Worm (Caenorhabditis elegans) whole organism, L4 larva: ENCODE data around the gene aakg-1.

Experiments used
- F10B5.3 ChIP-seq: sonication (generic microtip); optimal IDR thresholded peaks from 2 replicates; lab custom pipeline; 2016; ENCODE audit warnings: mild to moderate bottlenecking, missing genetic modification characterization, missing compliant biosample characterization
- T20F7.1 ChIP-seq: fragments of 200-800 bp; sonication (Bioruptor generic); optimal IDR thresholded peaks from 2 replicates; lab custom pipeline; 2018; ENCODE audit warnings: mild to moderate bottlenecking, missing genetic modification characterization, missing compliant biosample characterization
- Y105C5A.15 ChIP-seq: fragments of 200-800 bp; sonication (Bioruptor generic); IDR thresholded peaks from 2 replicates; pipeline ENCODE4 v1.3.6; 2022; ENCODE audit warnings: missing genetic modification characterization, missing compliant biosample characterization
- Y48G9A.11 ChIP-seq: fragments of 200-800 bp; sonication (Bioruptor generic); IDR thresholded peaks from 2 replicates; pipeline ENCODE4 v1.3.6; 2022; ENCODE audit warnings: missing genetic modification reagents, missing genetic modification characterization, missing compliant biosample characterization
- ZK546.5 ChIP-seq, 2 experiments: sonication (generic microtip); optimal IDR thresholded peaks; 2 replicates each; lab custom pipeline; 2017; ENCODE audit warnings: missing biosample characterization in 2 of 2, missing genetic modification characterization in 2 of 2
- aha-1 ChIP-seq: fragments of 150-350 bp; peaks from one replicate; lab custom pipeline; 2014; ENCODE audit warnings: missing biosample characterization, missing genetic modification characterization
- arid-1 ChIP-seq: fragments of 200-800 bp; sonication (Bioruptor generic); conservative IDR thresholded peaks from 2 replicates; pipeline ENCODE4 v1.3.6; 2022; ENCODE audit warnings: missing genetic modification reagents, missing genetic modification characterization, missing compliant biosample characterization
- ceh-20 ChIP-seq: fragments of 200-800 bp; sonication (Bioruptor generic); IDR thresholded peaks from 2 replicates; pipeline ENCODE4 v1.3.6; 2022; ENCODE audit warnings: missing genetic modification reagents, missing genetic modification characterization, missing compliant biosample characterization
- ceh-28 ChIP-seq: fragments of 150-350 bp; optimal IDR thresholded peaks from 2 replicates; lab custom pipeline; 2014; ENCODE audit warnings: missing biosample characterization, missing genetic modification reagents, missing genetic modification characterization
- ceh-44 ChIP-seq: fragments of 200-800 bp; sonication (Bioruptor generic); IDR thresholded peaks from 2 replicates; pipeline ENCODE4 v1.3.6; 2022; ENCODE audit warnings: missing genetic modification reagents, missing genetic modification characterization, missing compliant biosample characterization
- ceh-62 ChIP-seq: sonication (generic microtip); optimal IDR thresholded peaks from 2 replicates; lab custom pipeline; 2017; ENCODE audit warnings: missing biosample characterization, missing genetic modification characterization
- ceh-82 ChIP-seq: sonication (generic microtip); optimal IDR thresholded peaks from 2 replicates; lab custom pipeline; 2017; ENCODE audit warnings: missing biosample characterization, missing genetic modification characterization
- ctbp-1 ChIP-seq: fragments of 200-800 bp; sonication (Bioruptor generic); IDR thresholded peaks from 2 replicates; pipeline ENCODE4 v1.3.6; 2022; ENCODE audit warnings: missing genetic modification reagents, missing genetic modification characterization, missing compliant biosample characterization
- daf-16 ChIP-seq, 3 experiments: sonication (generic microtip); optimal IDR thresholded peaks; 2 replicates each; lab custom pipeline; 2016 to 2017; ENCODE audit warnings: missing genetic modification characterization in 3 of 3, missing genetic modification reagents in 3 of 3, mild to moderate bottlenecking in 2 of 3, missing compliant biosample characterization in 2 of 3, missing biosample characterization in 1 of 3, moderate library complexity in 1 of 3
- dmd-6 ChIP-seq: fragments of 200-800 bp; sonication (Bioruptor generic); IDR thresholded peaks from 2 replicates; pipeline ENCODE4 v1.3.6; 2022; ENCODE audit warnings: missing genetic modification reagents, missing genetic modification characterization, missing compliant biosample characterization
- dve-1 ChIP-seq: sonication (generic microtip); optimal IDR thresholded peaks from 2 replicates; lab custom pipeline; 2017; ENCODE audit warnings: antibody characterized with exemption, mild to moderate bottlenecking, missing genetic modification characterization, missing compliant biosample characterization; ENCODE audit not compliant: insufficient read depth
- egl-43 ChIP-seq: fragments of 200-800 bp; sonication (Bioruptor generic); IDR thresholded peaks from 2 replicates; pipeline ENCODE4 v1.3.6; 2022; ENCODE audit warnings: missing genetic modification reagents, missing genetic modification characterization, missing compliant biosample characterization
- hif-1 ChIP-seq, 2 experiments: sonication (generic microtip); optimal IDR thresholded peaks; 2 replicates each; lab custom pipeline; 2016 to 2017; ENCODE audit warnings: missing compliant biosample characterization in 2 of 2, missing genetic modification characterization in 2 of 2, missing genetic modification reagents in 2 of 2, missing genotype in 2 of 2, mild to moderate bottlenecking in 1 of 2
- hlh-11 ChIP-seq: fragments of 200-800 bp; sonication (Bioruptor generic); optimal IDR thresholded peaks from 2 replicates; lab custom pipeline; 2018; ENCODE audit warnings: mild to moderate bottlenecking, missing genetic modification characterization, missing compliant biosample characterization
- hlh-30 ChIP-seq: sonication (generic microtip); optimal IDR thresholded peaks from 2 replicates; lab custom pipeline; 2017; ENCODE audit warnings: antibody characterized with exemption, mild to moderate bottlenecking, missing genetic modification characterization, missing compliant biosample characterization; ENCODE audit not compliant: insufficient read depth
- hmg-1.1 ChIP-seq: fragments of 200-800 bp; sonication (Bioruptor generic); IDR thresholded peaks from 2 replicates; pipeline ENCODE4 v1.3.6; 2022; ENCODE audit warnings: missing genetic modification reagents, missing genetic modification characterization, missing compliant biosample characterization
- lin-1 ChIP-seq: fragments of 200-800 bp; sonication (Bioruptor generic); IDR thresholded peaks from 2 replicates; pipeline ENCODE4 v1.3.6; 2022; ENCODE audit warnings: missing genetic modification reagents, missing genetic modification characterization, missing compliant biosample characterization
- lin-13 ChIP-seq: fragments of 150-350 bp; optimal IDR thresholded peaks from 2 replicates; lab custom pipeline; 2014; ENCODE audit warnings: missing biosample characterization, missing genetic modification reagents, missing genetic modification characterization
- lin-38 ChIP-seq: fragments of 200-800 bp; sonication (Bioruptor generic); IDR thresholded peaks from 2 replicates; pipeline ENCODE4 v1.3.6; 2022; ENCODE audit warnings: missing genetic modification reagents, missing genetic modification characterization, missing compliant biosample characterization
- lin-39 ChIP-seq: fragments of 150-350 bp; optimal IDR thresholded peaks from 2 replicates; lab custom pipeline; 2014; ENCODE audit warnings: missing biosample characterization, missing genetic modification reagents, missing genetic modification characterization
- lir-3 ChIP-seq: sonication (generic microtip); optimal IDR thresholded peaks from 2 replicates; lab custom pipeline; 2016; ENCODE audit warnings: mild to moderate bottlenecking, missing genetic modification characterization, missing compliant biosample characterization
- lsy-2 ChIP-seq, 2 experiments: fragments of 150-350 bp in 1 of 2; sonication (generic microtip) in 1 of 2; optimal IDR thresholded peaks; 2 replicates each; lab custom pipeline; 2014 to 2017; ENCODE audit warnings: missing biosample characterization in 2 of 2, missing genetic modification characterization in 2 of 2
- mdl-1 ChIP-seq, 2 experiments: fragments of 150-350 bp in 1 of 2; sonication (generic microtip) in 1 of 2; optimal IDR thresholded peaks; 2 replicates each; lab custom pipeline; 2014 to 2017; ENCODE audit warnings: missing biosample characterization in 2 of 2, missing genetic modification characterization in 2 of 2
- mdt-29 ChIP-seq: fragments of 200-800 bp; sonication (Bioruptor generic); IDR thresholded peaks from 2 replicates; pipeline ENCODE4 v1.3.6; 2022; ENCODE audit warnings: missing genetic modification reagents, missing genetic modification characterization, missing compliant biosample characterization
- mep-1 ChIP-seq: fragments of 150-350 bp; sonication (generic microtip); optimal IDR thresholded peaks from 3 replicates; lab custom pipeline; 2014; ENCODE audit warnings: missing biosample characterization, missing genetic modification characterization
- mes-2 ChIP-seq: sonication (generic microtip); optimal IDR thresholded peaks from 2 replicates; lab custom pipeline; 2016; ENCODE audit warnings: missing genotype, mild to moderate bottlenecking, missing genetic modification characterization, missing compliant biosample characterization; ENCODE audit not compliant: poor library complexity, severe bottlenecking
- nhr-11 ChIP-seq: fragments of 150-350 bp; optimal IDR thresholded peaks from 2 replicates; lab custom pipeline; 2014; ENCODE audit warnings: missing biosample characterization, missing genetic modification characterization
- nhr-111 ChIP-seq: fragments of 200-800 bp; sonication (Bioruptor generic); optimal IDR thresholded peaks from 2 replicates; lab custom pipeline; 2018; ENCODE audit warnings: mild to moderate bottlenecking, missing genetic modification characterization, missing compliant biosample characterization
- nhr-25 ChIP-seq: sonication (generic microtip); optimal IDR thresholded peaks from 2 replicates; lab custom pipeline; 2017; ENCODE audit warnings: missing genetic modification characterization, mild to moderate bottlenecking, missing compliant biosample characterization, antibody characterized with exemption, moderate library complexity, borderline replicate concordance; ENCODE audit not compliant: insufficient read depth
- nhr-28 ChIP-seq: fragments of 150-350 bp; optimal IDR thresholded peaks from 2 replicates; lab custom pipeline; 2014; ENCODE audit warnings: missing biosample characterization, missing genetic modification characterization
- nhr-41 ChIP-seq: fragments of 200-800 bp; sonication (Bioruptor generic); IDR thresholded peaks from 2 replicates; pipeline ENCODE4 v1.3.6; 2022; ENCODE audit warnings: missing genetic modification reagents, missing genetic modification characterization, missing compliant biosample characterization
- nhr-48 ChIP-seq: sonication (generic microtip); optimal IDR thresholded peaks from 2 replicates; lab custom pipeline; 2016; ENCODE audit warnings: mild to moderate bottlenecking, missing genetic modification characterization, missing compliant biosample characterization
- nhr-76 ChIP-seq: fragments of 150-350 bp; optimal IDR thresholded peaks from 2 replicates; lab custom pipeline; 2014; ENCODE audit warnings: missing biosample characterization, missing genetic modification characterization
- nhr-77 ChIP-seq: fragments of 150-350 bp; optimal IDR thresholded peaks from 2 replicates; lab custom pipeline; 2014; ENCODE audit warnings: missing biosample characterization, missing genetic modification characterization
- php-3 ChIP-seq: fragments of 200-800 bp; sonication (Bioruptor generic); IDR thresholded peaks from 2 replicates; pipeline ENCODE4 v1.3.6; 2022; ENCODE audit warnings: missing genetic modification reagents, missing genetic modification characterization, missing compliant biosample characterization
- rbr-2 ChIP-seq: sonication (generic microtip); optimal IDR thresholded peaks from 2 replicates; lab custom pipeline; 2016; ENCODE audit warnings: missing genotype, missing genetic modification characterization, missing compliant biosample characterization
- saeg-2 ChIP-seq: fragments of 200-800 bp; sonication (Bioruptor generic); IDR thresholded peaks from 2 replicates; pipeline ENCODE4 v1.3.6; 2022; ENCODE audit warnings: missing genetic modification reagents, missing genetic modification characterization, missing compliant biosample characterization
- sdz-12 ChIP-seq: fragments of 200-800 bp; sonication (Bioruptor generic); optimal IDR thresholded peaks from 2 replicates; lab custom pipeline; 2018; ENCODE audit warnings: mild to moderate bottlenecking, missing genetic modification characterization, missing compliant biosample characterization
- set-16 ChIP-seq: fragments of 200-800 bp; sonication (Bioruptor generic); IDR thresholded peaks from 2 replicates; pipeline ENCODE4 v1.3.6; 2022; ENCODE audit warnings: missing genetic modification reagents, missing genetic modification characterization, missing compliant biosample characterization
- snpc-1.2 ChIP-seq: fragments of 200-800 bp; sonication (Bioruptor generic); IDR thresholded peaks from 2 replicates; pipeline ENCODE4 v1.3.6; 2022; ENCODE audit warnings: missing genetic modification reagents, missing genetic modification characterization, missing compliant biosample characterization
- snpc-4 ChIP-seq: fragments of 150-350 bp; optimal IDR thresholded peaks from 2 replicates; lab custom pipeline; 2014; ENCODE audit warnings: missing biosample characterization, missing genetic modification characterization
- spr-3 ChIP-seq: fragments of 200-800 bp; sonication (Bioruptor generic); optimal IDR thresholded peaks from 2 replicates; lab custom pipeline; 2018; ENCODE audit warnings: mild to moderate bottlenecking, missing genetic modification characterization, missing compliant biosample characterization
- zfp-2 ChIP-seq: sonication (generic microtip); optimal IDR thresholded peaks from 2 replicates; lab custom pipeline; 2016; ENCODE audit warnings: mild to moderate bottlenecking, missing genetic modification characterization, missing compliant biosample characterization
- ztf-11 ChIP-seq: fragments of 150-350 bp; optimal IDR thresholded peaks from 2 replicates; lab custom pipeline; 2014; ENCODE audit warnings: missing biosample characterization, missing genetic modification characterization

Gene aakg-1

DNA sequence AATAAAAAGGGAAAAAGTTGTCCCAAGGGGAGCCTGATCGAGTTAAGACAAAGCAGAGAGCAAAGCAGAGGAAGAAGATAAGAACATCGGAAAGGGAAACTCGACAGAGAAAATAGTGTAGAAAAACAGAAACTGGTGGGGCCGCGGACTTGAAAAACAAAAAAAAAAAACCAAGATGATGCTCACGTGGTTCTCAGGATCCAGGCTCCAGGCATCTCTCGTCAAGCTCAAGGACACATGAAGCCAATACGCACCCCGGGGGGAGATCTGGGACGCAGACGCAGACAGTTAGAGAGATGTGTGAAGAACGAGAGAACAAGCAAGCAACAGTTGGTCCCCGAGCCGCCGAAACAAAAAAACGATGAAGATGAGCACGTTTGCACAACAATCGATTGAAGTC lies 19.1 kb downstream of the aakg-1 start (continued):
- no peak for TF ChIP-seq sdz-12 (GFP tag; lab: Kevin White, UChicago)
- TF ChIP-seq mep-1 (tag; lab: Kevin White, UChicago): peak; percentile 59
- TF ChIP-seq lin-39 (tag; lab: Kevin White, UChicago): no peak
- TF ChIP-seq lin-1 (GFP tag; lab: Robert Waterston, UW): 0 out of 2 replicates have a peak, but pooled peaks have one; percentile 19

- TF ChIP-seq nhr-11 (tag; lab: Kevin White, UChicago) (no peak), ceh-20 (GFP tag; lab: Robert Waterston, UW) (no peak), php-3 (GFP tag; lab: Robert Waterston, UW) (no peak), ceh-62 (tag; lab: Kevin White, UChicago) (no peak), saeg-2 (no peak), nhr-76 (tag; lab: Kevin White, UChicago) (no peak), nhr-48 (tag; lab: Kevin White, UChicago) (no peak), dve-1 (peak; percentile 10), lin-38 (GFP tag; lab: Robert Waterston, UW) (no peak), arid-1 (no peak), ceh-44 (GFP tag; lab: Robert Waterston, UW) (no peak), nhr-77 (tag; lab: Kevin White, UChicago) (no peak), spr-3 (GFP tag; lab: Kevin White, UChicago) (no peak), Y105C5A.15 (GFP tag; lab: Robert Waterston, UW) (no peak), snpc-1.2 (GFP tag; lab: Robert Waterston, UW) (no peak), hlh-30 (tag; lab: Kevin White, UChicago) (peak; percentile 54), nhr-41 (no peak), ceh-28 (tag; lab: Kevin White, UChicago) (no peak), daf-16 (GFP tag; optimal IDR thresholded peaks at IDR 0.05; lab: Kevin White, UChicago) (no peak), daf-16 (tag; optimal IDR thresholded peaks at IDR 0.05; lab: Kevin White, UChicago) (no peak), snpc-4 (tag; lab: Kevin White, UChicago) (no peak), hlh-11 (tag; lab: Kevin White, UChicago) (peak; percentile 31), nhr-28 (tag; lab: Kevin White, UChicago) (peak; percentile 11), ceh-82 (tag; lab: Kevin White, UChicago) (no peak), aha-1 (tag; lab: Kevin White, UChicago) (peak; percentile 90), rbr-2 (tag; lab: Kevin White, UChicago) (no peak), mdt-29 (no peak), ctbp-1 (no peak), ztf-11 (no peak), set-16 (GFP tag; lab: Robert Waterston, UW) (no peak)
- TF ChIP-seq, all 104 proteins: peak for 5
Measured at ce11 chrIII:12551253-12551652, 23.9 kb downstream of the aakg-1 start.

DNA sequence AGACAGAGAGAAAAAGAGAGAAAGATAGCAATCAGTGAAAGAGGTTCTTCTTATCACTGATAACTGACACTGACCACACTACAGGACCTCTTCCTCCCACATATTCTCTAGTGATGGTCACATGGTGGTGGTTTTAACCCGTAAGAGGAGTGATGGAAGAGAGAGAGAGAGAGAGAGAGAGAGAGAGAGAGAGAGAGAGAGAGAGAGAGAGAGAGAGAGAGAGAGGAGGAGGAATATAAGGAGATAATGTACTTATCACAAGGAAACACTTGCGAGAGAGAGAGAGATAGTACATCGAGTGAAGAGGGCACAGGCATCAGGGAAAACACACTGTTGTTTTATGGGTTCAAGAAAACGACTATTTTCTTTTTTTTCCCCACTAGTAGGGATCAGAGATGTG lies 25.5 kb downstream of the aakg-1 start:
- TF ChIP-seq nhr-25 (tag; lab: Kevin White, UChicago) (peak; percentile 30), lsy-2 (tag; optimal IDR thresholded peaks at IDR 0.05; lab: Kevin White, UChicago) (peak; percentile 9 to 73), ZK546.5 (tag; optimal IDR thresholded peaks at IDR 0.05; lab: Kevin White, UChicago) (no peak), lir-3 (tag; lab: Kevin White, UChicago) (no peak), T20F7.1 (no peak), dmd-6 (GFP tag; lab: Robert Waterston, UW) (peak; percentile 89), Y48G9A.11 (GFP tag; lab: Robert Waterston, UW) (no peak), hif-1 (tag; optimal IDR thresholded peaks at IDR 0.05; lab: Kevin White, UChicago) (peak in 1 of 2 experiments; percentile 30), hmg-1.1 (GFP tag; lab: Robert Waterston, UW) (peak; percentile 54; the same call in 1 of the 2 replicates), F10B5.3 (tag; lab: Kevin White, UChicago) (no peak), mes-2 (tag; lab: Kevin White, UChicago) (peak; percentile 40), aha-1 (tag; lab: Kevin White, UChicago) (peak; percentile 8), arid-1 (no peak), egl-43 (GFP tag; lab: Robert Waterston, UW) (no peak), sdz-12 (GFP tag; lab: Kevin White, UChicago) (no peak), nhr-111 (GFP tag; lab: Kevin White, UChicago) (no peak), zfp-2 (tag; lab: Kevin White, UChicago) (no peak), lin-13 (GFP tag; lab: Kevin White, UChicago) (peak; percentile 29), mdl-1 (tag; optimal IDR thresholded peaks at IDR 0.05; lab: Kevin White, UChicago) (peak; percentile 53 to 82)
